Worm (Caenorhabditis elegans): ENCODE measurements around the gene nucl-1.

Gene nucl-1

ce11 chrIV:8251346-8251745 lies 38.0 kb downstream of the nucl-1 start:
- TF ChIP-seq athp-1 (tag; optimal IDR thresholded peaks at IDR 0.05) (no peak), nhr-80 (tag; optimal IDR thresholded peaks at IDR 0.05) (peak; percentile 74), Y56A3A.18 (GFP tag; IDR thresholded peaks at IDR 0.05) (no peak), let-607 (tag; optimal IDR thresholded peaks at IDR 0.05) (no peak), bed-2 (GFP tag; IDR thresholded peaks at IDR 0.05) (no peak)

ce11 chrIV:8247341-8247740 lies 42.0 kb downstream of the nucl-1 start:
- TF ChIP-seq ceh-27 (GFP tag; optimal IDR thresholded peaks at IDR 0.05) (no peak), lag-1 (GFP tag; IDR thresholded peaks at IDR 0.05) (no peak), F23B12.7 (tag; optimal IDR thresholded peaks at IDR 0.05; ENCODE audit: insufficient read depth) (no peak), mel-28 (tag; optimal IDR thresholded peaks at IDR 0.05; ENCODE audit: borderline replicate concordance) (no peak), F57C9.4 (tag; optimal IDR thresholded peaks at IDR 0.05) (no peak), unc-130 (GFP tag; optimal IDR thresholded peaks at IDR 0.05) (no peak), unc-62 (GFP tag; optimal IDR thresholded peaks at IDR 0.05) (no peak), F33H1.4 (GFP tag; IDR thresholded peaks at IDR 0.05) (no peak), sptf-2 (GFP tag; optimal IDR thresholded peaks at IDR 0.05) (no peak), nhr-179 (tag; optimal IDR thresholded peaks at IDR 0.05) (no peak), hlh-12 (tag; optimal IDR thresholded peaks at IDR 0.05) (no peak)

DNA sequence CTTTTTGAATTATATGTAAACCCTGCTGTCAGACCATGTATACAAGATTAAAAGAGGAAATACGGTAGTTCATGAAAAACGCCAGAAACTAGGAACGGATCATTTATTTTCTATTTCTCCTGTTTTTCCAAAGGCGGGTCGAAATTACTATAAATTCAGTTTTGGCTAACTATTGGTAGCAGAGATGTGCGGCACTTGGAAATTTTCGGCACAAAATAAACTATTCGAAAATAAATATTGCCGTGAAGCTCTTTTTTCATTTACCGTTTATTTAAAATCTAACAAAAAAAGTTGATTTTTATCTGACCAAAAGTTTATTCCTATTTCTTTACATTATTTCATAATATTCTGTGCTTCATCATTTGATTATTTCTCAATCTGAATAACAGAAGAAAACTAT lies 45.2 kb downstream of the nucl-1 start, which contains the start of gene T09A12.1:
T09A12.1 (plus strand) TSS at position 301 of the 400 bp plus-strand sequence.
- TF ChIP-seq tlf-1 (GFP tag; optimal IDR thresholded peaks at IDR 0.05) (no peak), nhr-27 (tag; optimal IDR thresholded peaks at IDR 0.05) (no peak), zim-3 (tag; optimal IDR thresholded peaks at IDR 0.05) (no peak), nhr-90 (tag; optimal IDR thresholded peaks at IDR 0.05) (no peak), ets-4 (GFP tag; optimal IDR thresholded peaks at IDR 0.05) (no peak), lsl-1 (GFP tag; optimal IDR thresholded peaks at IDR 0.05) (no peak), let-607 (tag; optimal IDR thresholded peaks at IDR 0.05) (no peak), ztf-3 (GFP tag; optimal IDR thresholded peaks at IDR 0.05) (no peak), fkh-3 (tag; optimal IDR thresholded peaks at IDR 0.05) (no peak), let-526 (GFP tag; IDR thresholded peaks at IDR 0.05) (no peak), xnd-1 (tag; optimal IDR thresholded peaks at IDR 0.05) (no peak), snpc-4 (GFP tag; optimal IDR thresholded peaks at IDR 0.05) (no peak), snpc-4 (tag; optimal IDR thresholded peaks at IDR 0.05) (no peak), hrde-1 (tag; optimal IDR thresholded peaks at IDR 0.05; ENCODE audit: borderline replicate concordance) (no peak), ama-1 (optimal IDR thresholded peaks at IDR 0.05) (no peak), ama-1 (GFP tag; optimal IDR thresholded peaks at IDR 0.05) (no peak)

DNA sequence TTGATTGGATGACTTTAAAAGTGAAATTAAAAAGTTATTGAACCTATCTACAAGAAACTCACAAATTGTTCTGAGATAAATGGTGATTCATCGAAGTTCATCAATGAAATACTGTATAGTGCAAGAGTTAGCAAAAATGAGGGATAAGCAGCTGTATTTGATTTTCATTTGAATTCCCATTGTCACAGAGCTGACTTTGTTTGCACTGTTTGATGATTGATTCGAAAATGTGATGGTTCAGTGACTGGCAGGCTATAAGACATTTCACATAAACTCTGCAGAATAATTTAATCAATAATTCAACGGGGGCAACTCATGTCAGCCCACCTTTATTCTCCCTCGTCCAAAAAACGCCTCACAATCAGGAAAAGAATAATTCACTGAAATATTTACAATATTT lies 45.7 kb downstream of the nucl-1 start, which contains the start of gene T09A12.8:
T09A12.8 (minus strand) TSS at position 101 of the 400 bp plus-strand sequence.
- TF ChIP-seq aptf-2 (GFP tag; conservative IDR thresholded peaks at IDR 0.05) (no peak), Y67H2A.10 (GFP tag; conservative IDR thresholded peaks at IDR 0.05) (no peak), attf-6 (GFP tag; IDR thresholded peaks at IDR 0.05) (no peak), egl-18 (GFP tag; IDR thresholded peaks at IDR 0.05) (no peak), T26A5.8 (tag; optimal IDR thresholded peaks at IDR 0.05) (no peak), B0261.1 (tag; optimal IDR thresholded peaks at IDR 0.05) (no peak), nfyb-1 (GFP tag; IDR thresholded peaks at IDR 0.05) (no peak), ccch-3 (GFP tag; optimal IDR thresholded peaks at IDR 0.05) (no peak), die-1 (tag; optimal IDR thresholded peaks at IDR 0.05) (no peak), atf-7 (tag; optimal IDR thresholded peaks at IDR 0.05) (no peak), fkh-3 (tag; optimal IDR thresholded peaks at IDR 0.05) (no peak), cebp-1 (GFP tag; IDR thresholded peaks at IDR 0.05) (no peak), cebp-1 (tag; optimal IDR thresholded peaks at IDR 0.05) (no peak), akir-1 (GFP tag; optimal IDR thresholded peaks at IDR 0.05) (no peak), attf-5 (GFP tag; optimal IDR thresholded peaks at IDR 0.05) (no peak), ZK185.1 (tag; optimal IDR thresholded peaks at IDR 0.05; ENCODE audit: poor library complexity, severe bottlenecking) (no peak), madf-10 (tag; optimal IDR thresholded peaks at IDR 0.05) (no peak), sdz-38 (tag; optimal IDR thresholded peaks at IDR 0.05) (no peak)

Data from whole organism, young adult.